Worm (Caenorhabditis elegans) whole organism, late embryonic: ENCODE results near the gene K01D12.8.

Experiments
- ama-1 ChIP-seq: fragments of 150-350 bp; optimal IDR thresholded peaks from 2 replicates; lab custom pipeline; 2014
- ceh-24 ChIP-seq: sonication (generic microtip); optimal IDR thresholded peaks from 2 replicates; lab custom pipeline; 2016; ENCODE audit warnings: mild to moderate bottlenecking, missing genetic modification characterization, missing compliant biosample characterization
- sdc-2 ChIP-seq: sonication (generic microtip); optimal IDR thresholded peaks from 2 replicates; lab custom pipeline; 2016; ENCODE audit warnings: missing genotype, missing genetic modification characterization, missing compliant biosample characterization
- tbx-2 ChIP-seq: sonication (generic microtip); optimal IDR thresholded peaks from 2 replicates; lab custom pipeline; 2016; ENCODE audit warnings: missing genetic modification characterization, missing compliant biosample characterization

DNA sequence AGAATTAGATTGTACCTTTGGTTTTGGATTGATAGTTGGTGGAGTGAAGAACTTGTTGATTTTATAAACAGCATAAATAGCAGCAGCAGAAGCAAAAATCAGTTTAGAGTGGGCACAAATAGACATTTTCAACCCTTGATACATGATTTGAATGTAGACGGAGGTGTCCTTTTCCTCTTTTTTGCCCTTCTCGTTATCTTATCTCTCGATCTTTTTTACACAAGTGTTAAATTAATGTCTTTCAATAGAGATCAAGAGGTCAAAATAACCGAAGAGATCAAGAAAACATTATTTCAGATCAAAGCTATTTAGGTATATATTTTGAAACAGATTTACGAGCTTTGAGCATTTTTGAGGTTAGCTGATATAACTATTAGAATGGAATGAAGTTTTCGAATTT lies 9.5 kb downstream of the K01D12.8 start, which contains the start of gene cdr-7:
- TF ChIP-seq tbx-2 (tag; lab: Kevin White, UChicago) (no peak), ama-1 (lab: Kevin White, UChicago) (no peak), ceh-24 (tag; lab: Kevin White, UChicago) (no peak), sdc-2 (no peak)
